Worm (Caenorhabditis elegans): ENCODE data around the gene unc-58.
A peak's percentile ranks its signal among the peaks of the same experiment; 100 is the strongest.

Gene unc-58

ce11 chrX:10146592-10146991 is 13.6 kb upstream of the unc-58 start, which contains the start of gene unc-115 (continued):
- peak; percentile 78 for TF ChIP-seq ceh-28 (tag; optimal IDR thresholded peaks at IDR 0.05)
- TF ChIP-seq lir-3 (tag; optimal IDR thresholded peaks at IDR 0.05), result peak; percentile 24
- peak; percentile 96 for TF ChIP-seq set-16 (GFP tag; IDR thresholded peaks at IDR 0.05)
- no peak for TF ChIP-seq daf-19 (GFP tag; conservative IDR thresholded peaks at IDR 0.05)
- no peak; the same call in 1 of the 2 replicates for TF ChIP-seq lin-1 (GFP tag; IDR thresholded peaks at IDR 0.05)
- peak; percentile 35 for TF ChIP-seq F10B5.3 (tag; optimal IDR thresholded peaks at IDR 0.05)
- peak; percentile 74 for TF ChIP-seq ces-1 (GFP tag; optimal IDR thresholded peaks at IDR 0.05)
- no peak for TF ChIP-seq ama-1 (optimal IDR thresholded peaks at IDR 0.05)
- TF ChIP-seq nhr-28 (tag; optimal IDR thresholded peaks at IDR 0.05), result peak; percentile 56
- no peak for TF ChIP-seq ZK546.5 (tag; optimal IDR thresholded peaks at IDR 0.05)
- TF ChIP-seq dmd-6 (GFP tag; IDR thresholded peaks at IDR 0.05), result peak; percentile 48
- peak; percentile 40 for TF ChIP-seq nhr-102 (tag; optimal IDR thresholded peaks at IDR 0.05)
- TF ChIP-seq zip-2 (tag; optimal IDR thresholded peaks at IDR 0.05), result no peak
- no peak for TF ChIP-seq dmd-9 (GFP tag; IDR thresholded peaks at IDR 0.05)
- peak; percentile 47; the same call in 1 of the 2 replicates for TF ChIP-seq snpc-1.2 (GFP tag; IDR thresholded peaks at IDR 0.05)
- no peak for TF ChIP-seq aly-2 (tag; optimal IDR thresholded peaks at IDR 0.05)
- TF ChIP-seq dve-1 (tag; optimal IDR thresholded peaks at IDR 0.05; ENCODE audit: insufficient read depth), result peak; percentile 73
- no peak for TF ChIP-seq pqm-1 (tag; optimal IDR thresholded peaks at IDR 0.05)
- peak; percentile 83 for TF ChIP-seq mes-2 (tag; optimal IDR thresholded peaks at IDR 0.05; ENCODE audit: poor library complexity, severe bottlenecking)
- TF ChIP-seq unc-62 (GFP tag; optimal IDR thresholded peaks at IDR 0.05 in 1 of 2), result peak in 1 of 2 experiments; percentile 96
- no peak for TF ChIP-seq unc-62 (tag; optimal IDR thresholded peaks at IDR 0.05)
- TF ChIP-seq nhr-42 (GFP tag; IDR thresholded peaks at IDR 0.05), result 0 out of 2 replicates have a peak, but pooled peaks have one; percentile 22
- TF ChIP-seq ctbp-1 (GFP tag; IDR thresholded peaks at IDR 0.05), result peak; percentile 91
- TF ChIP-seq hlh-30 (tag; optimal IDR thresholded peaks at IDR 0.05; ENCODE audit: insufficient read depth), result peak; percentile 72
- TF ChIP-seq ztf-7 (tag; optimal IDR thresholded peaks at IDR 0.05), result no peak
- peak; percentile 30; the same call in 1 of the 2 replicates for TF ChIP-seq lin-38 (GFP tag; IDR thresholded peaks at IDR 0.05)
- peak; percentile 61 for TF ChIP-seq ceh-32 (tag; optimal IDR thresholded peaks at IDR 0.05; ENCODE audit: poor library complexity)
- peak; percentile 6 for TF ChIP-seq snpc-4 (tag; optimal IDR thresholded peaks at IDR 0.05)
- TF ChIP-seq arid-1 (GFP tag; conservative IDR thresholded peaks at IDR 0.05), result peak; percentile 75
- peak; percentile 87 for TF ChIP-seq mep-1 (tag; optimal IDR thresholded peaks at IDR 0.05)
- TF ChIP-seq Y75B8A.6 (GFP tag; IDR thresholded peaks at IDR 0.05), result no peak

ce11 chrX:10145011-10145410 is 12.0 kb upstream of the unc-58 start:
- TF ChIP-seq arid-1 (GFP tag; conservative IDR thresholded peaks at IDR 0.05), result peak; percentile 90
- TF ChIP-seq lin-13 (GFP tag; optimal IDR thresholded peaks at IDR 0.05), result no peak
- peak; percentile 59 for TF ChIP-seq spr-3 (GFP tag; optimal IDR thresholded peaks at IDR 0.05)
- 0 out of 2 replicates have a peak, but pooled peaks have one; percentile 50 for TF ChIP-seq daf-8 (GFP tag; IDR thresholded peaks at IDR 0.05)
- TF ChIP-seq D1046.2 (GFP tag; IDR thresholded peaks at IDR 0.05), result peak; percentile 76
- TF ChIP-seq dmd-6 (GFP tag; IDR thresholded peaks at IDR 0.05), result peak; percentile 68
- peak; percentile 15 for TF ChIP-seq nhr-28 (tag; optimal IDR thresholded peaks at IDR 0.05)
- peak; percentile 56 for TF ChIP-seq mxl-3 (GFP tag; optimal IDR thresholded peaks at IDR 0.05)
- peak; percentile 79; the same call in 1 of the 2 replicates for TF ChIP-seq Y105C5A.15 (GFP tag; IDR thresholded peaks at IDR 0.05)
- TF ChIP-seq lin-15B (tag; optimal IDR thresholded peaks at IDR 0.05), result no peak
- TF ChIP-seq F10B5.3 (tag; optimal IDR thresholded peaks at IDR 0.05), result peak; percentile 70
- no peak for TF ChIP-seq cey-2 (tag; optimal IDR thresholded peaks at IDR 0.05; ENCODE audit: borderline replicate concordance, insufficient read depth)
- TF ChIP-seq aly-2 (tag; optimal IDR thresholded peaks at IDR 0.05), result no peak
- peak; percentile 88 for TF ChIP-seq snpc-1.2 (GFP tag; IDR thresholded peaks at IDR 0.05)
- TF ChIP-seq lin-29 (GFP tag; IDR thresholded peaks at IDR 0.05), result 0 out of 2 replicates have a peak, but pooled peaks have one; percentile 63
- peak; percentile 69 for TF ChIP-seq hlh-30 (tag; optimal IDR thresholded peaks at IDR 0.05; ENCODE audit: insufficient read depth)
- no peak for TF ChIP-seq zip-2 (tag; optimal IDR thresholded peaks at IDR 0.05)
- peak; percentile 93 for TF ChIP-seq F44E2.7 (GFP tag; IDR thresholded peaks at IDR 0.05)
- peak; percentile 72 for TF ChIP-seq gei-8 (GFP tag; optimal IDR thresholded peaks at IDR 0.05)
- peak; percentile 77 for TF ChIP-seq lin-38 (GFP tag; IDR thresholded peaks at IDR 0.05)
- peak; percentile 85 for TF ChIP-seq pha-4 (GFP tag; IDR thresholded peaks at IDR 0.05)
- TF ChIP-seq pha-4 (tag; optimal IDR thresholded peaks at IDR 0.05), result no peak
- peak; percentile 5 for TF ChIP-seq nhr-6 (tag; optimal IDR thresholded peaks at IDR 0.05)
- no peak for TF ChIP-seq tag-97 (GFP tag; IDR thresholded peaks at IDR 0.05)
- TF ChIP-seq nhr-237 (tag; optimal IDR thresholded peaks at IDR 0.05), result no peak
- peak; percentile 65 to 87 for TF ChIP-seq daf-16 (GFP tag; optimal IDR thresholded peaks at IDR 0.05)
- TF ChIP-seq daf-16 (tag; optimal IDR thresholded peaks at IDR 0.05), result peak; percentile 49
- peak; percentile 79 for TF ChIP-seq ceh-20 (GFP tag; IDR thresholded peaks at IDR 0.05)

All from whole organism, L4 larva.